Fruit fly (Drosophila melanogaster): ENCODE results near the gene CG32023.

Gene CG32023

dm6 chr3L:8850784-8851704 lies 47.1 kb upstream of the CG32023 start (continued):
- TF ChIP-seq CG9139 (GFP tag; optimal IDR thresholded peaks at IDR 0.05): no peak
- TF ChIP-seq cyc (GFP tag; optimal IDR thresholded peaks at IDR 0.05): no peak

dm6 chr3L:8849817-8850216 lies 45.8 kb upstream of the CG32023 start:
- TF ChIP-seq ss (GFP tag; optimal IDR thresholded peaks at IDR 0.05) (no peak), CG6163 (GFP tag; IDR thresholded peaks at IDR 0.05) (no peak), Met (GFP tag; optimal IDR thresholded peaks at IDR 0.05) (no peak), spab (GFP tag; optimal IDR thresholded peaks at IDR 0.05) (no peak), Eip78C (GFP tag) (no peak), lz (GFP tag; optimal IDR thresholded peaks at IDR 0.05) (no peak), CG15336 (GFP tag; IDR thresholded peaks at IDR 0.05) (no peak), CG3032 (tag; optimal IDR thresholded peaks at IDR 0.05) (no peak), Hr4 (GFP tag; optimal IDR thresholded peaks at IDR 0.05) (no peak)

- TF ChIP-seq CG3919 (GFP tag; optimal IDR thresholded peaks at IDR 0.05): no peak
- no peak for TF ChIP-seq pdm3 (GFP tag; optimal IDR thresholded peaks at IDR 0.05)
- no peak for TF ChIP-seq CG6276 (GFP tag; optimal IDR thresholded peaks at IDR 0.05)
- TF ChIP-seq Ets21C (GFP tag; optimal IDR thresholded peaks at IDR 0.05): no peak
- TF ChIP-seq fkh (GFP tag; optimal IDR thresholded peaks at IDR 0.05): peak; percentile 19
- TF ChIP-seq CG8119 (GFP tag; IDR thresholded peaks at IDR 0.05): no peak
- no peak for TF ChIP-seq Hr4 (GFP tag; optimal IDR thresholded peaks at IDR 0.05)
- TF ChIP-seq ss (GFP tag; optimal IDR thresholded peaks at IDR 0.05): no peak
- TF ChIP-seq lz (GFP tag; optimal IDR thresholded peaks at IDR 0.05): no peak
- TF ChIP-seq Lpt (GFP tag; optimal IDR thresholded peaks at IDR 0.05): no peak
- TF ChIP-seq CG8319 (GFP tag; optimal IDR thresholded peaks at IDR 0.05): no peak
- no peak for TF ChIP-seq CG11294 (GFP tag; IDR thresholded peaks at IDR 0.05)
- TF ChIP-seq net (GFP tag; optimal IDR thresholded peaks at IDR 0.05): no peak
- TF ChIP-seq fd59A (GFP tag; optimal IDR thresholded peaks at IDR 0.05): no peak
- TF ChIP-seq CG8632 (GFP tag; optimal IDR thresholded peaks at IDR 0.05): no peak
- TF ChIP-seq CG4318 (GFP tag; optimal IDR thresholded peaks at IDR 0.05): no peak
- no peak for TF ChIP-seq Eip93F (GFP tag; optimal IDR thresholded peaks at IDR 0.05)
- no peak for TF ChIP-seq CG9139 (GFP tag; optimal IDR thresholded peaks at IDR 0.05)
- TF ChIP-seq CG32006 (GFP tag; optimal IDR thresholded peaks at IDR 0.05): no peak
- no peak for TF ChIP-seq CG10669 (GFP tag; optimal IDR thresholded peaks at IDR 0.05)
- TF ChIP-seq eg (GFP tag; IDR thresholded peaks at IDR 0.05): 0 out of 3 replicates have a peak, but pooled peaks have one; percentile 6
- TF ChIP-seq dac (GFP tag; optimal IDR thresholded peaks at IDR 0.05): no peak
- TF ChIP-seq esn (GFP tag; optimal IDR thresholded peaks at IDR 0.05): no peak
- TF ChIP-seq CG6792 (GFP tag; optimal IDR thresholded peaks at IDR 0.05): no peak
- no peak for TF ChIP-seq CG11762 (GFP tag; optimal IDR thresholded peaks at IDR 0.05; ENCODE audit: insufficient read depth)
- no peak for TF ChIP-seq achi (GFP tag; optimal IDR thresholded peaks at IDR 0.05)
- no peak for TF ChIP-seq CG15336 (GFP tag; IDR thresholded peaks at IDR 0.05)
- TF ChIP-seq CG3032 (tag; optimal IDR thresholded peaks at IDR 0.05): no peak
- TF ChIP-seq CG16779 (tag; optimal IDR thresholded peaks at IDR 0.05): no peak
- TF ChIP-seq CG6163 (GFP tag; IDR thresholded peaks at IDR 0.05): no peak
- no peak for TF ChIP-seq acj6 (GFP tag; optimal IDR thresholded peaks at IDR 0.05)
- no peak for TF ChIP-seq CG31627 (GFP tag; optimal IDR thresholded peaks at IDR 0.05)
- no peak for TF ChIP-seq topi (GFP tag; optimal IDR thresholded peaks at IDR 0.05)
- no peak for TF ChIP-seq dsx (GFP tag; optimal IDR thresholded peaks at IDR 0.05; ENCODE audit: poor library complexity, severe bottlenecking)
- TF ChIP-seq vri (GFP tag; optimal IDR thresholded peaks at IDR 0.05): peak; percentile 80
- TF ChIP-seq Hr38 (GFP tag; optimal IDR thresholded peaks at IDR 0.05): no peak
- TF ChIP-seq fd85E (GFP tag; optimal IDR thresholded peaks at IDR 0.05): no peak
- no peak for TF ChIP-seq Gug (GFP tag; IDR thresholded peaks at IDR 0.05)
- no peak for TF ChIP-seq CG6854 (GFP tag; optimal IDR thresholded peaks at IDR 0.05)
- peak; percentile 64 for TF ChIP-seq svp (GFP tag)
- TF ChIP-seq Eip78C (GFP tag): peak; percentile 16
- no peak for TF ChIP-seq CG6808 (GFP tag; optimal IDR thresholded peaks at IDR 0.05)
- no peak for TF ChIP-seq Met (GFP tag; optimal IDR thresholded peaks at IDR 0.05)
- TF ChIP-seq Smox (GFP tag; optimal IDR thresholded peaks at IDR 0.05): no peak
Measured at dm6 chr3L:8842359-8842758, 38.4 kb upstream of the CG32023 start.
